Fruit fly (Drosophila melanogaster) whole organism, embryonic: ENCODE data around the gene CG42393.

Experiments used
- Abd-B ChIP-seq: fragments of 200-800 bp; sonication (Bioruptor generic); optimal IDR thresholded peaks from 2 replicates; lab custom pipeline; 2018; ENCODE audit warnings: missing biosample characterization, mild to moderate bottlenecking, missing genetic modification characterization, moderate library complexity
- Antp ChIP-seq: fragments of 200-800 bp; sonication (Bioruptor generic); optimal IDR thresholded peaks from 3 replicates; lab custom pipeline; 2016; ENCODE audit warnings: missing biosample characterization, missing genetic modification characterization
- Bteb2 ChIP-seq: fragments of 200-800 bp; sonication (Bioruptor generic); optimal IDR thresholded peaks from 2 replicates; lab custom pipeline; 2016; ENCODE audit warnings: missing biosample characterization, missing genetic modification characterization
- CG1024 ChIP-seq: fragments of 200-800 bp; sonication (Bioruptor generic); IDR thresholded peaks from 2 replicates; pipeline ENCODE4 v1.3.6; 2022; ENCODE audit warnings: missing biosample characterization, missing genetic modification characterization
- CG10431 ChIP-seq: fragments of 200-800 bp; sonication (Bioruptor generic); optimal IDR thresholded peaks from 3 replicates; lab custom pipeline; 2018; ENCODE audit warnings: missing biosample characterization, mild to moderate bottlenecking, missing genetic modification characterization
- CG13296 ChIP-seq: fragments of 200-800 bp; sonication (Bioruptor generic); optimal IDR thresholded peaks from 3 replicates; lab custom pipeline; 2018; ENCODE audit warnings: missing biosample characterization, mild to moderate bottlenecking, missing genetic modification characterization
- CG15011 ChIP-seq: fragments of 200-800 bp; sonication (Bioruptor generic); optimal IDR thresholded peaks from 3 replicates; lab custom pipeline; 2018; ENCODE audit warnings: missing biosample characterization, mild to moderate bottlenecking, missing genetic modification characterization
- CG15696 ChIP-seq: fragments of 200-800 bp; sonication (Bioruptor generic); optimal IDR thresholded peaks from 2 replicates; lab custom pipeline; 2019; ENCODE audit warnings: missing biosample characterization, mild to moderate bottlenecking, missing genetic modification characterization, moderate library complexity
- CG17385 ChIP-seq: fragments of 200-800 bp; sonication (Bioruptor generic); optimal IDR thresholded peaks from 3 replicates; lab custom pipeline; 2018; ENCODE audit warnings: missing biosample characterization, mild to moderate bottlenecking, missing genetic modification characterization
- CG17612 ChIP-seq: fragments of 200-800 bp; sonication (Bioruptor generic); IDR thresholded peaks from 2 replicates; pipeline ENCODE4 v1.3.6; 2022; ENCODE audit warnings: missing biosample characterization, missing genetic modification characterization
- CG1832 ChIP-seq: fragments of 200-800 bp; sonication (Bioruptor generic); optimal IDR thresholded peaks from 2 replicates; lab custom pipeline; 2017; ENCODE audit warnings: missing biosample characterization, mild to moderate bottlenecking, missing genetic modification characterization, inconsistent platforms
- CG2202 ChIP-seq: fragments of 200-800 bp; sonication (Bioruptor generic); optimal IDR thresholded peaks from 2 replicates; lab custom pipeline; 2018; ENCODE audit warnings: missing biosample characterization, mild to moderate bottlenecking, missing genetic modification characterization
- CG31441 ChIP-seq: fragments of 200-800 bp; sonication (Bioruptor generic); IDR thresholded peaks from 2 replicates; pipeline ENCODE4 v1.3.6; 2022; ENCODE audit warnings: missing biosample characterization, missing genetic modification characterization
- CG42726 ChIP-seq: fragments of 200-800 bp; sonication (Bioruptor generic); IDR thresholded peaks from 2 replicates; pipeline ENCODE4 v1.3.6; 2022; ENCODE audit warnings: missing biosample characterization, missing genetic modification characterization; ENCODE audit not compliant: partially characterized antibody
- CG6654 ChIP-seq: fragments of 200-800 bp; sonication (Bioruptor generic); optimal IDR thresholded peaks from 2 replicates; lab custom pipeline; 2017; ENCODE audit warnings: missing biosample characterization, mild to moderate bottlenecking, missing genetic modification characterization
- CG7556 ChIP-seq: fragments of 200-800 bp; sonication (Bioruptor generic); optimal IDR thresholded peaks from 2 replicates; lab custom pipeline; 2017; ENCODE audit warnings: missing biosample characterization, mild to moderate bottlenecking, missing genetic modification characterization
- CG8765 ChIP-seq: fragments of 200-800 bp; sonication (Bioruptor generic); IDR thresholded peaks from 2 replicates; pipeline ENCODE4 v1.3.6; 2022; ENCODE audit warnings: missing biosample characterization, missing genetic modification characterization
- CG9797 ChIP-seq: fragments of 200-800 bp; sonication (Bioruptor generic); optimal IDR thresholded peaks from 3 replicates; lab custom pipeline; 2018; ENCODE audit warnings: missing biosample characterization, mild to moderate bottlenecking, missing genetic modification characterization
- Doc3 ChIP-seq: fragments of 200-800 bp; sonication (Bioruptor generic); IDR thresholded peaks from 3 replicates; pipeline ENCODE4 v1.3.6; 2022; ENCODE audit warnings: missing biosample characterization, missing genetic modification characterization; ENCODE audit not compliant: partially characterized antibody
- Dp ChIP-seq: fragments of 200-800 bp; sonication (Bioruptor generic); optimal IDR thresholded peaks from 2 replicates; lab custom pipeline; 2018; ENCODE audit warnings: missing biosample characterization, mild to moderate bottlenecking, missing genetic modification characterization, moderate library complexity
- Drgx ChIP-seq: fragments of 200-800 bp; sonication (Bioruptor generic); IDR thresholded peaks from 2 replicates; pipeline ENCODE4 v1.3.6; 2022; ENCODE audit warnings: missing biosample characterization, missing genetic modification characterization
- E2f2 ChIP-seq: fragments of 200-800 bp; sonication (Bioruptor generic); IDR thresholded peaks from 2 replicates; pipeline ENCODE4 v1.3.6; 2022; ENCODE audit warnings: missing biosample characterization, missing genetic modification characterization
- Ets65A ChIP-seq: fragments of 200-800 bp; sonication (Bioruptor generic); peaks from one replicate; lab custom pipeline; 2016; ENCODE audit warnings: missing biosample characterization, missing genetic modification characterization
- H15 ChIP-seq: fragments of 200-800 bp; sonication (Bioruptor generic); IDR thresholded peaks from 3 replicates; pipeline ENCODE4 v1.3.6; 2022; ENCODE audit warnings: missing biosample characterization, missing genetic modification characterization
- HHEX ChIP-seq: fragments of 200-800 bp; sonication (Bioruptor generic); optimal IDR thresholded peaks from 3 replicates; lab custom pipeline; 2017; ENCODE audit warnings: missing biosample characterization, mild to moderate bottlenecking, missing genetic modification characterization, missing genetic modification reagents
- HLH54F ChIP-seq: fragments of 200-800 bp; sonication (Bioruptor generic); optimal IDR thresholded peaks from 3 replicates; lab custom pipeline; 2016; ENCODE audit warnings: missing biosample characterization, missing genetic modification characterization
- Hr78 ChIP-seq, 2 experiments: fragments of 200-800 bp in 1 of 2; fragments of >200 bp in 1 of 2; sonication (Bioruptor generic) in 1 of 2; optimal IDR thresholded peaks; 2 replicates each; lab custom pipeline; 2017 to 2019; ENCODE audit warnings: missing biosample characterization in 2 of 2, missing genetic modification characterization in 2 of 2, mild to moderate bottlenecking in 1 of 2, moderate library complexity in 1 of 2
- Neu2 ChIP-seq: fragments of 200-800 bp; sonication (Bioruptor generic); optimal IDR thresholded peaks from 3 replicates; lab custom pipeline; 2016; ENCODE audit warnings: missing biosample characterization, missing genetic modification characterization, borderline replicate concordance
- Nf-YB ChIP-seq: fragments of 200-800 bp; sonication (Bioruptor generic); optimal IDR thresholded peaks from 3 replicates; lab custom pipeline; 2019; ENCODE audit warnings: missing biosample characterization, mild to moderate bottlenecking, missing genetic modification characterization, moderate library complexity
- Sin3A ChIP-seq: fragments of >200 bp; optimal IDR thresholded peaks from 2 replicates; lab custom pipeline; 2018
- Trl ChIP-seq, 3 experiments: fragments of >200 bp in 2 of 3; fragments of 200-800 bp in 1 of 3; sonication (Bioruptor generic) in 1 of 3; optimal IDR thresholded peaks; 2 replicates in 1 of 3; 3 replicates in 2 of 3; lab custom pipeline; 2016 to 2017; ENCODE audit warnings: missing biosample characterization in 1 of 3, missing genetic modification characterization in 1 of 3
- ara ChIP-seq: fragments of 200-800 bp; sonication (Bioruptor generic); IDR thresholded peaks from 2 replicates; pipeline ENCODE4 v1.3.6; 2022; ENCODE audit warnings: missing biosample characterization, missing genetic modification characterization
- bab2 ChIP-seq: fragments of 200-800 bp; sonication (Bioruptor generic); optimal IDR thresholded peaks from 2 replicates; lab custom pipeline; 2016; ENCODE audit warnings: missing biosample characterization, missing genetic modification characterization
- bbx ChIP-seq: fragments of 200-800 bp; sonication (Bioruptor generic); IDR thresholded peaks from 2 replicates; pipeline ENCODE4 v1.3.6; 2022; ENCODE audit warnings: missing biosample characterization, missing genetic modification characterization; ENCODE audit not compliant: partially characterized antibody
- bcd ChIP-seq: fragments of 200-800 bp; sonication (Bioruptor generic); optimal IDR thresholded peaks from 2 replicates; lab custom pipeline; 2017; ENCODE audit warnings: missing biosample characterization, mild to moderate bottlenecking, missing genetic modification characterization
- bigmax ChIP-seq: fragments of 200-800 bp; sonication (Bioruptor generic); optimal IDR thresholded peaks from 2 replicates; lab custom pipeline; 2018; ENCODE audit warnings: missing biosample characterization, mild to moderate bottlenecking, missing genetic modification characterization
- bsh ChIP-seq, 2 experiments: fragments of 200-800 bp; sonication (Bioruptor generic); optimal IDR thresholded peaks; 2 replicates each; lab custom pipeline; 2017 to 2018; ENCODE audit warnings: mild to moderate bottlenecking in 2 of 2, missing biosample characterization in 2 of 2, missing genetic modification characterization in 2 of 2, moderate library complexity in 1 of 2
- dysf ChIP-seq: fragments of 200-800 bp; sonication (Bioruptor generic); IDR thresholded peaks from 3 replicates; pipeline ENCODE4 v1.3.6; 2022; ENCODE audit warnings: missing biosample characterization, missing genetic modification characterization
- ems ChIP-seq: fragments of 200-800 bp; sonication (Bioruptor generic); optimal IDR thresholded peaks from 3 replicates; lab custom pipeline; 2016; ENCODE audit warnings: missing biosample characterization, missing genetic modification characterization
- gfzf ChIP-seq: fragments of 200-800 bp; sonication (Bioruptor generic); optimal IDR thresholded peaks from 2 replicates; lab custom pipeline; 2016; ENCODE audit warnings: missing biosample characterization, mild to moderate bottlenecking, missing genetic modification characterization, moderate library complexity
- her ChIP-seq: fragments of 200-800 bp; sonication (Bioruptor generic); optimal IDR thresholded peaks from 2 replicates; lab custom pipeline; 2016; ENCODE audit warnings: missing biosample characterization, missing genetic modification characterization
- lmd ChIP-seq: fragments of 200-800 bp; sonication (Bioruptor generic); IDR thresholded peaks from 2 replicates; pipeline ENCODE4 v1.3.6; 2022; ENCODE audit warnings: missing biosample characterization, missing genetic modification characterization
- org-1 ChIP-seq: fragments of 200-800 bp; sonication (Bioruptor generic); optimal IDR thresholded peaks from 2 replicates; lab custom pipeline; 2017; ENCODE audit warnings: missing biosample characterization, missing genetic modification characterization
- p53 ChIP-seq: fragments of 200-800 bp; sonication (Bioruptor generic); optimal IDR thresholded peaks from 2 replicates; lab custom pipeline; 2016; ENCODE audit warnings: missing biosample characterization, missing genetic modification characterization
- shn ChIP-seq: fragments of 200-800 bp; sonication (Bioruptor generic); optimal IDR thresholded peaks from 3 replicates; lab custom pipeline; 2016; ENCODE audit warnings: missing biosample characterization, missing genetic modification characterization
- tup ChIP-seq: fragments of 200-800 bp; sonication (Bioruptor generic); optimal IDR thresholded peaks from 2 replicates; lab custom pipeline; 2016; ENCODE audit warnings: missing biosample characterization, mild to moderate bottlenecking, missing genetic modification characterization, moderate library complexity
- vfl ChIP-seq: fragments of 200-800 bp; sonication (Bioruptor generic); optimal IDR thresholded peaks from 2 replicates; lab custom pipeline; 2016; ENCODE audit warnings: missing biosample characterization, missing genetic modification characterization
- wor ChIP-seq: fragments of 200-800 bp; sonication (Bioruptor generic); IDR thresholded peaks from 2 replicates; pipeline ENCODE4 v1.3.6; 2022; ENCODE audit warnings: missing biosample characterization, missing genetic modification characterization

Gene CG42393

DNA sequence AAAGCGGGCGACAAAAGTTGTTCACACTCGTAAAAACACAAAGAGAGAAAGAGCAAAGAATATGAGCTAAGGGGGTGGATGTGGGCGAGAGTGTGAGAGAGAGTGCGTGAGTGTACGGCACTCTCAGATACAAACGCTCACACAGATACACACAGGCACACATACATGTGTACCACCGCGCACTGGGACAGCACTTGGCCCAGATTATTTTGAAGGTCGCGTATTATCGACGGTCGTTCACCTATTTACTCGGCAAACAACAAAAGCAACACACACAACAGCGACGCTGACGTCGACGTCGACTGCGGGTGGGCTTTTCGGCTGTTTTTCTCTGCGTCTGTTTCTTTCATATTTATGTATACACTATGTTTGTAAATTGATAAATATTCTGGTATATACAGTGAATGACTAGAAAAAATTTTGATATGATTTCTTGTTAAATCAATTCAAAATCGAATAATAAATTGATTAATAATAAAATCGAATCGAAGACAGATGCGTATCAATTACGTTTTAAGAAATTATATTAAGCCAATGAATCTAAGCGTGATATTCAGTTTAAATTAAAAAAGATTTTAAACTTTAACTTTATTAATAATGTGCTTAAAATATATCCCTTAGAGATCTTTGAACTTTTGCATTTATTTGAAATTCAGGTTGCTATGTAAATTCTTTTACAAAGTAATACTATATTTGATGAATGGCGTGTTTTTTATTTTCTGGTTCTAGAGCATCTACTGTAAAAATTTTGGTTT lies 12.8 kb upstream of the CG42393 start (continued):
- TF ChIP-seq ara (no peak; the same call in 1 of the 2 replicates), CG15696 (tag; lab: Kevin White, UChicago) (peak; percentile 79), p53 (GFP tag; lab: Kevin White, UChicago) (peak; percentile 54), CG1832 (GFP tag; lab: Kevin White, UChicago) (no peak), Nf-YB (GFP tag; lab: Kevin White, UChicago) (peak; percentile 46), CG2202 (peak; percentile 88), bbx (GFP tag; lab: Robert Waterston, UW) (peak; percentile 10; the same call in 1 of the 2 replicates), Hr78 (GFP tag; optimal IDR thresholded peaks at IDR 0.05; lab: Kevin White, UChicago) (peak in 1 of 2 experiments; percentile 35), CG8765 (GFP tag; lab: Robert Waterston, UW) (no peak), CG31441 (peak; percentile 47), dysf (GFP tag; lab: Robert Waterston, UW) (peak; percentile 26; the same call in 1 of the 3 replicates), CG7556 (GFP tag; lab: Kevin White, UChicago) (peak; percentile 88), CG15011 (peak; percentile 50), H15 (GFP tag; lab: Robert Waterston, UW) (no peak), lmd (GFP tag; lab: Robert Waterston, UW) (peak; percentile 18; the same call in 1 of the 2 replicates), bsh (GFP tag; optimal IDR thresholded peaks at IDR 0.05; lab: Kevin White, UChicago) (peak in 1 of 2 experiments; percentile 85), CG10431 (peak; percentile 78), Sin3A (lab: Kevin White, UChicago) (no peak), bigmax (GFP tag; lab: Kevin White, UChicago) (peak; percentile 64), wor (GFP tag; lab: Robert Waterston, UW) (no peak), tup (GFP tag; lab: Kevin White, UChicago) (peak; percentile 74), org-1 (GFP tag; lab: Kevin White, UChicago) (peak; percentile 74), CG17612 (GFP tag; lab: Robert Waterston, UW) (no peak), CG6654 (GFP tag; lab: Kevin White, UChicago) (no peak), CG1024 (GFP tag; lab: Robert Waterston, UW) (peak; percentile 73), Bteb2 (peak; percentile 4), HHEX (GFP tag; lab: Kevin White, UChicago) (peak; percentile 84), her (peak; percentile 76), CG17385 (peak; percentile 48), Doc3 (GFP tag; lab: Robert Waterston, UW) (no peak), Neu2 (GFP tag; lab: Kevin White, UChicago) (no peak), HLH54F (GFP tag; lab: Kevin White, UChicago) (no peak), Drgx (GFP tag; lab: Robert Waterston, UW) (no peak), bab2 (GFP tag; lab: Kevin White, UChicago) (peak; percentile 68), Ets65A (GFP tag; lab: Kevin White, UChicago) (no peak), bcd (GFP tag; lab: Kevin White, UChicago) (peak; percentile 63), Antp (GFP tag; lab: Kevin White, UChicago) (peak; percentile 64), gfzf (GFP tag; lab: Kevin White, UChicago) (no peak), CG9797 (peak; percentile 19), E2f2 (GFP tag; lab: Robert Waterston, UW) (peak; percentile 60), vfl (GFP tag; lab: Kevin White, UChicago) (no peak), Dp (GFP tag; lab: Kevin White, UChicago) (no peak), ems (GFP tag; lab: Kevin White, UChicago) (peak; percentile 54), CG13296 (GFP tag; lab: Kevin White, UChicago) (peak; percentile 84), CG42726 (GFP tag; lab: Robert Waterston, UW) (peak; percentile 7; the same call in 1 of the 2 replicates), shn (peak; percentile 57), Trl (optimal IDR thresholded peaks at IDR 0.05; lab: Kevin White, UChicago) (peak; percentile 89 to 93), Trl (GFP tag; optimal IDR thresholded peaks at IDR 0.05; lab: Kevin White, UChicago) (peak; percentile 81), Abd-B (GFP tag; lab: Kevin White, UChicago) (no peak)
